Worm (Caenorhabditis elegans): Measurements from ENCODE around the gene cdh-3.

ce11 chrIII:7723412-7724068 lies 30.7 kb downstream of the cdh-3 start:
- TF ChIP-seq mdl-1 (tag; optimal IDR thresholded peaks at IDR 0.05) (peak in 1 of 2 experiments; percentile 25), ceh-16 (tag; optimal IDR thresholded peaks at IDR 0.05) (no peak), ZK546.5 (tag; optimal IDR thresholded peaks at IDR 0.05) (no peak), nhr-129 (tag; optimal IDR thresholded peaks at IDR 0.05) (no peak)

Data from whole organism, L2 larva.